Worm (Caenorhabditis elegans) whole organism, mixed stage, embryonic: Measurements from ENCODE around the gene hrg-5.

Experiments
- ceh-43 ChIP-seq: fragments of 200-800 bp; sonication (Bioruptor generic); optimal IDR thresholded peaks from 2 replicates; lab custom pipeline; 2018; ENCODE audit warnings: mild to moderate bottlenecking, missing genetic modification characterization, moderate library complexity, missing compliant biosample characterization
- ceh-83 ChIP-seq: fragments of 200-800 bp; sonication (Bioruptor generic); optimal IDR thresholded peaks from 2 replicates; lab custom pipeline; 2018; ENCODE audit warnings: mild to moderate bottlenecking, missing genetic modification characterization, missing compliant biosample characterization
- elt-3 ChIP-seq: fragments of 150-350 bp; optimal IDR thresholded peaks from 2 replicates; lab custom pipeline; 2014; ENCODE audit warnings: missing biosample characterization, missing genetic modification characterization
- flh-1 ChIP-seq: fragments of 200-800 bp; sonication (Bioruptor generic); optimal IDR thresholded peaks from 2 replicates; lab custom pipeline; 2018; ENCODE audit warnings: mild to moderate bottlenecking, missing genetic modification characterization, moderate library complexity, missing compliant biosample characterization
- nhr-237 ChIP-seq: fragments of 150-350 bp; optimal IDR thresholded peaks from 2 replicates; lab custom pipeline; 2014; ENCODE audit warnings: missing biosample characterization, missing genetic modification characterization
- nhr-76 ChIP-seq: sonication (generic microtip); optimal IDR thresholded peaks from 2 replicates; lab custom pipeline; 2017; ENCODE audit warnings: missing biosample characterization, missing genetic modification characterization
- pha-4 ChIP-seq: fragments of 150-350 bp; optimal IDR thresholded peaks from 2 replicates; lab custom pipeline; 2018; ENCODE audit warnings: missing biosample characterization, missing genetic modification reagents, missing genetic modification characterization
- snpc-4 ChIP-seq: fragments of 150-350 bp; optimal IDR thresholded peaks from 2 replicates; lab custom pipeline; 2014; ENCODE audit warnings: missing biosample characterization, missing genetic modification characterization
- unc-39 ChIP-seq: fragments of 150-350 bp; optimal IDR thresholded peaks from 2 replicates; lab custom pipeline; 2014; ENCODE audit warnings: missing biosample characterization, missing genetic modification characterization
- unc-62 ChIP-seq: fragments of 150-350 bp; optimal IDR thresholded peaks from 2 replicates; lab custom pipeline; 2014; ENCODE audit warnings: missing biosample characterization, missing genetic modification reagents, missing genetic modification characterization

- no peak for TF ChIP-seq nhr-237 (tag; lab: Kevin White, UChicago)
- TF ChIP-seq ceh-43 (GFP tag; lab: Kevin White, UChicago) = no peak
- TF ChIP-seq elt-3 (tag; lab: Kevin White, UChicago) = no peak
- TF ChIP-seq ceh-83 (GFP tag; lab: Kevin White, UChicago) = no peak
- TF ChIP-seq flh-1 (GFP tag; lab: Kevin White, UChicago) = no peak
- no peak for TF ChIP-seq unc-39 (tag; lab: Kevin White, UChicago)
- no peak for TF ChIP-seq nhr-76 (tag; lab: Kevin White, UChicago)
- no peak for TF ChIP-seq unc-62
- TF ChIP-seq snpc-4 = no peak
- no peak for TF ChIP-seq pha-4 (tag; lab: Kevin White, UChicago)
Measured at ce11 chrIV:11037118-11037719, 8.0 kb upstream of the hrg-5 start.
